Comparison of ENCODE assay signal across 1 worm cellular context in genomic region chrIV:2177545-2177944, ce11.
TF ChIP-seq lines count a peak whose summit lies in the region.

Gene hrpu-2 (plus strand): TSS chrIV:2177896.

TF ChIP-seq in whole organism, L1 larva, 84 proteins besides CTCF, POLR2A, EP300 and RAD21 (continued from another document):
- TF ChIP-seq ceh-8 (GFP tag; optimal IDR thresholded peaks at IDR 0.05; lab: Kevin White, UChicago) (peak; percentile 91), nhr-28 (tag; optimal IDR thresholded peaks at IDR 0.05; lab: Kevin White, UChicago) (no peak), hpl-2 (GFP tag; optimal IDR thresholded peaks at IDR 0.05; lab: Kevin White, UChicago) (peak; percentile 64), efl-1 (optimal IDR thresholded peaks at IDR 0.05; lab: Kevin White, UChicago) (peak; percentile 98 to 99), efl-1 (GFP tag; optimal IDR thresholded peaks at IDR 0.05 in 1 of 2; lab: Kevin White, UChicago) (peak; percentile 98 to 100), sup-37 (GFP tag; optimal IDR thresholded peaks at IDR 0.05; lab: Kevin White, UChicago) (peak; percentile 84), nhr-85 (tag; lab: Kevin White, UChicago) (peak; percentile 89), ets-5 (GFP tag; IDR thresholded peaks at IDR 0.05; lab: Robert Waterston, UW) (no peak), efl-3 (GFP tag; optimal IDR thresholded peaks at IDR 0.05; lab: Kevin White, UChicago) (no peak), lin-14 (GFP tag; optimal IDR thresholded peaks at IDR 0.05; lab: Kevin White, UChicago) (peak; percentile 87), swsn-7 (tag; optimal IDR thresholded peaks at IDR 0.05; lab: Kevin White, UChicago) (peak; percentile 93), snpc-4 (tag; optimal IDR thresholded peaks at IDR 0.05; lab: Kevin White, UChicago) (peak; percentile 78), ceh-63 (GFP tag; optimal IDR thresholded peaks at IDR 0.05; lab: Kevin White, UChicago) (no peak), pqm-1 (tag; optimal IDR thresholded peaks at IDR 0.05; lab: Kevin White, UChicago) (no peak), zag-1 (tag; optimal IDR thresholded peaks at IDR 0.05; lab: Kevin White, UChicago) (no peak), nhr-19 (GFP tag; conservative IDR thresholded peaks at IDR 0.05; lab: Robert Waterston, UW) (peak; percentile 91), Y116A8C.19 (tag; optimal IDR thresholded peaks at IDR 0.05; lab: Kevin White, UChicago; ENCODE audit: borderline replicate concordance) (no peak), C34B4.2 (tag; optimal IDR thresholded peaks at IDR 0.05; lab: Kevin White, UChicago) (no peak), ceh-90 (tag; optimal IDR thresholded peaks at IDR 0.05; lab: Kevin White, UChicago) (peak; percentile 67), irx-1 (tag; optimal IDR thresholded peaks at IDR 0.05; lab: Kevin White, UChicago) (peak; percentile 89), nhr-84 (tag; optimal IDR thresholded peaks at IDR 0.05; lab: Kevin White, UChicago) (no peak), mef-2 (tag; optimal IDR thresholded peaks at IDR 0.05; lab: Kevin White, UChicago) (peak; percentile 42), ces-1 (GFP tag; optimal IDR thresholded peaks at IDR 0.05; lab: Kevin White, UChicago) (no peak), aly-2 (tag; optimal IDR thresholded peaks at IDR 0.05; lab: Kevin White, UChicago) (peak; percentile 85)
